Worm (Caenorhabditis elegans) whole organism, early embryonic: Measurements from ENCODE around the gene klc-1.

Source experiments
- ama-1 ChIP-seq: fragments of 150-350 bp; optimal IDR thresholded peaks from 2 replicates; lab custom pipeline; 2014
- ceh-36 ChIP-seq: sonication (generic microtip); optimal IDR thresholded peaks from 2 replicates; lab custom pipeline; 2016; ENCODE audit warnings: missing genetic modification characterization, inconsistent platforms, missing compliant biosample characterization
- hmbx-1 ChIP-seq: sonication (generic microtip); optimal IDR thresholded peaks from 2 replicates; lab custom pipeline; 2016; ENCODE audit warnings: mild to moderate bottlenecking, missing genetic modification characterization, missing compliant biosample characterization
- hmg-4 ChIP-seq: fragments of 200-800 bp; sonication (Bioruptor generic); optimal IDR thresholded peaks from 2 replicates; lab custom pipeline; 2018; ENCODE audit warnings: mild to moderate bottlenecking, missing genetic modification characterization, missing compliant biosample characterization
- pes-1 ChIP-seq: fragments of 200-800 bp; sonication (Bioruptor generic); IDR thresholded peaks from 2 replicates; pipeline ENCODE4 v1.3.6; 2022; ENCODE audit warnings: missing genetic modification reagents, missing genetic modification characterization, missing compliant biosample characterization
- tbx-37 ChIP-seq: fragments of 200-800 bp; sonication (Bioruptor generic); conservative IDR thresholded peaks from 2 replicates; pipeline ENCODE4 v1.3.6; 2022; ENCODE audit warnings: missing genetic modification reagents, missing genetic modification characterization, missing compliant biosample characterization

DNA sequence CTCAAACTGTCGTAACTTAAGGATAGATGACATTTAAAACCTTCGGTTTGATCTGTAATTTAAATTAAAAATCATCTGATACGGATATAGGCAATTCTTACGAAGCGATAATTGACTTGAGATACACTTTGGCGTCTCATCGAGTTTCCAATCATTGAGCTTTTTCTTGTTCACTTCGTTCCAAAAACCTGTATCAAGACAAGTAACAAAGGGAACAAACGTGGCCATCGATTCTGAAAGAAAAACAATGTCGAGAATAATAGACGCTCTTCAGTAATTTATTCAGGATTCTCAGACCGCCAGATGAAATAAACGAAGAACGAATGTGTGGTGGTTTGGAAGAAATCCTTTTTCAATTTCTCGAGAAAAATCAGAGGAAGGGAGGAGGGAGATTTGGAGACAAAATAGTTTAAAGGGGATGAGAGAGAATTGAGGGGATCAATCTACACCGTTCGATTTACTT, 2.7 kb upstream of the klc-1 start, which contains the start of gene atg-7:
- TF ChIP-seq ama-1: no peak
- no peak for TF ChIP-seq ceh-36 (tag; lab: Kevin White, UChicago)
- TF ChIP-seq hmbx-1 (tag; lab: Kevin White, UChicago): no peak
- no peak for TF ChIP-seq pes-1
- no peak for TF ChIP-seq hmg-4 (GFP tag; lab: Kevin White, UChicago)
- no peak for TF ChIP-seq tbx-37 (GFP tag; lab: Robert Waterston, UW)
